Worm (Caenorhabditis elegans): ENCODE data around the gene acd-4.

ce11 chrV:8677193-8677592, 39.2 kb downstream of the acd-4 start, which contains the start of gene ZC190.6:
- no peak for TF ChIP-seq nhr-28 (tag; optimal IDR thresholded peaks at IDR 0.05)
- no peak for TF ChIP-seq sox-4 (tag; optimal IDR thresholded peaks at IDR 0.05)
- TF ChIP-seq snpc-4 (tag; optimal IDR thresholded peaks at IDR 0.05): no peak
- no peak for TF ChIP-seq lin-13 (GFP tag; optimal IDR thresholded peaks at IDR 0.05)
- no peak for TF ChIP-seq lsy-2 (tag; optimal IDR thresholded peaks at IDR 0.05)
- TF ChIP-seq nhr-20 (tag; optimal IDR thresholded peaks at IDR 0.05): no peak
- no peak for TF ChIP-seq Y116A8C.19 (tag; optimal IDR thresholded peaks at IDR 0.05; ENCODE audit: borderline replicate concordance)
- TF ChIP-seq hlh-4 (tag; optimal IDR thresholded peaks at IDR 0.05): no peak
- no peak for TF ChIP-seq mab-9 (GFP tag; IDR thresholded peaks at IDR 0.05)

Measured in whole organism, L1 larva.